Worm (Caenorhabditis elegans) whole organism, mixed stage, embryonic: ENCODE data around the gene F32H5.4.

ENCODE experiments used
- M03D4.4 ChIP-seq: sonication (generic microtip); optimal IDR thresholded peaks from 2 replicates; lab custom pipeline; 2017; ENCODE audit warnings: mild to moderate bottlenecking, missing genetic modification characterization, missing compliant biosample characterization
- bed-3 ChIP-seq: fragments of 200-800 bp; sonication (Bioruptor generic); optimal IDR thresholded peaks from 3 replicates; lab custom pipeline; 2018; ENCODE audit warnings: mild to moderate bottlenecking, missing genetic modification characterization, moderate library complexity, missing compliant biosample characterization
- blmp-1 ChIP-seq: fragments of 150-350 bp; optimal IDR thresholded peaks from 2 replicates; lab custom pipeline; 2014; ENCODE audit warnings: missing biosample characterization, missing genetic modification characterization
- ceh-43 ChIP-seq: fragments of 200-800 bp; sonication (Bioruptor generic); optimal IDR thresholded peaks from 2 replicates; lab custom pipeline; 2018; ENCODE audit warnings: mild to moderate bottlenecking, missing genetic modification characterization, moderate library complexity, missing compliant biosample characterization
- ces-1 ChIP-seq: fragments of 150-350 bp; optimal IDR thresholded peaks from 2 replicates; lab custom pipeline; 2014; ENCODE audit warnings: missing biosample characterization, missing genetic modification reagents, missing genetic modification characterization
- cnd-1 ChIP-seq: fragments of 200-800 bp; sonication (Bioruptor generic); optimal IDR thresholded peaks from 2 replicates; lab custom pipeline; 2018; ENCODE audit warnings: mild to moderate bottlenecking, missing genetic modification characterization, missing compliant biosample characterization
- elt-1 ChIP-seq: sonication (generic microtip); optimal IDR thresholded peaks from 2 replicates; lab custom pipeline; 2017; ENCODE audit warnings: missing genetic modification characterization, mild to moderate bottlenecking, missing compliant biosample characterization, antibody characterized with exemption, moderate library complexity, borderline replicate concordance; ENCODE audit not compliant: insufficient read depth
- elt-3 ChIP-seq: fragments of 150-350 bp; optimal IDR thresholded peaks from 2 replicates; lab custom pipeline; 2014; ENCODE audit warnings: missing biosample characterization, missing genetic modification characterization
- flh-1 ChIP-seq: fragments of 200-800 bp; sonication (Bioruptor generic); optimal IDR thresholded peaks from 2 replicates; lab custom pipeline; 2018; ENCODE audit warnings: mild to moderate bottlenecking, missing genetic modification characterization, moderate library complexity, missing compliant biosample characterization
- ham-2 ChIP-seq: fragments of 200-800 bp; sonication (Bioruptor generic); optimal IDR thresholded peaks from 2 replicates; lab custom pipeline; 2018; ENCODE audit warnings: mild to moderate bottlenecking, missing genetic modification characterization, missing compliant biosample characterization
- hlh-1 ChIP-seq: fragments of 150-350 bp; optimal IDR thresholded peaks from 2 replicates; lab custom pipeline; 2014; ENCODE audit warnings: missing biosample characterization, missing genetic modification reagents, missing genetic modification characterization
- lin-13 ChIP-seq: fragments of 150-350 bp; optimal IDR thresholded peaks from 2 replicates; lab custom pipeline; 2014; ENCODE audit warnings: missing biosample characterization, missing genetic modification characterization
- lin-32 ChIP-seq: fragments of 200-800 bp; sonication (Bioruptor generic); optimal IDR thresholded peaks from 2 replicates; lab custom pipeline; 2018; ENCODE audit warnings: mild to moderate bottlenecking, missing genetic modification characterization, missing compliant biosample characterization
- lsy-2 ChIP-seq: fragments of 150-350 bp; optimal IDR thresholded peaks from 2 replicates; lab custom pipeline; 2014; ENCODE audit warnings: missing biosample characterization, missing genetic modification characterization
- mab-5 ChIP-seq: fragments of 150-350 bp; optimal IDR thresholded peaks from 2 replicates; lab custom pipeline; 2014; ENCODE audit warnings: missing biosample characterization, missing genetic modification characterization
- mls-2 ChIP-seq: sonication (generic microtip); optimal IDR thresholded peaks from 2 replicates; lab custom pipeline; 2016; ENCODE audit warnings: mild to moderate bottlenecking, missing genetic modification characterization, moderate library complexity, missing compliant biosample characterization
- nhr-12 ChIP-seq: fragments of 150-350 bp; optimal IDR thresholded peaks from 2 replicates; lab custom pipeline; 2014; ENCODE audit warnings: missing biosample characterization, missing genetic modification characterization
- nhr-2 ChIP-seq: fragments of 150-350 bp; optimal IDR thresholded peaks from 2 replicates; lab custom pipeline; 2014; ENCODE audit warnings: missing biosample characterization, missing genetic modification characterization
- nhr-237 ChIP-seq: fragments of 150-350 bp; optimal IDR thresholded peaks from 2 replicates; lab custom pipeline; 2014; ENCODE audit warnings: missing biosample characterization, missing genetic modification characterization
- nhr-76 ChIP-seq: sonication (generic microtip); optimal IDR thresholded peaks from 2 replicates; lab custom pipeline; 2017; ENCODE audit warnings: missing biosample characterization, missing genetic modification characterization
- pha-4 ChIP-seq: fragments of 150-350 bp; optimal IDR thresholded peaks from 2 replicates; lab custom pipeline; 2018; ENCODE audit warnings: missing biosample characterization, missing genetic modification reagents, missing genetic modification characterization
- sem-2 ChIP-seq: fragments of 200-800 bp; sonication (Bioruptor generic); optimal IDR thresholded peaks from 2 replicates; lab custom pipeline; 2018; ENCODE audit warnings: mild to moderate bottlenecking, missing genetic modification characterization, missing compliant biosample characterization
- snpc-4 ChIP-seq: fragments of 150-350 bp; optimal IDR thresholded peaks from 2 replicates; lab custom pipeline; 2014; ENCODE audit warnings: missing biosample characterization, missing genetic modification characterization
- sptf-1 ChIP-seq: sonication (generic microtip); optimal IDR thresholded peaks from 2 replicates; lab custom pipeline; 2017; ENCODE audit warnings: mild to moderate bottlenecking, missing genetic modification characterization, moderate library complexity, missing compliant biosample characterization
- tbx-8 ChIP-seq: fragments of 200-800 bp; sonication (Bioruptor generic); optimal IDR thresholded peaks from 2 replicates; lab custom pipeline; 2018; ENCODE audit warnings: mild to moderate bottlenecking, missing genetic modification characterization, moderate library complexity, missing compliant biosample characterization
- unc-120 ChIP-seq: sonication (generic microtip); optimal IDR thresholded peaks from 2 replicates; lab custom pipeline; 2017; ENCODE audit warnings: missing genetic modification characterization, missing compliant biosample characterization; ENCODE audit not compliant: poor library complexity, severe bottlenecking
- unc-39 ChIP-seq: fragments of 150-350 bp; optimal IDR thresholded peaks from 2 replicates; lab custom pipeline; 2014; ENCODE audit warnings: missing biosample characterization, missing genetic modification characterization
- unc-62 ChIP-seq: fragments of 150-350 bp; optimal IDR thresholded peaks from 2 replicates; lab custom pipeline; 2014; ENCODE audit warnings: missing biosample characterization, missing genetic modification reagents, missing genetic modification characterization
- zip-8 ChIP-seq: fragments of 150-350 bp; optimal IDR thresholded peaks from 2 replicates; lab custom pipeline; 2014; ENCODE audit warnings: missing biosample characterization, missing genetic modification characterization
- ztf-11 ChIP-seq: fragments of 150-350 bp; optimal IDR thresholded peaks from 2 replicates; lab custom pipeline; 2014; ENCODE audit warnings: missing biosample characterization, missing genetic modification characterization

The F32H5.4 gene

DNA sequence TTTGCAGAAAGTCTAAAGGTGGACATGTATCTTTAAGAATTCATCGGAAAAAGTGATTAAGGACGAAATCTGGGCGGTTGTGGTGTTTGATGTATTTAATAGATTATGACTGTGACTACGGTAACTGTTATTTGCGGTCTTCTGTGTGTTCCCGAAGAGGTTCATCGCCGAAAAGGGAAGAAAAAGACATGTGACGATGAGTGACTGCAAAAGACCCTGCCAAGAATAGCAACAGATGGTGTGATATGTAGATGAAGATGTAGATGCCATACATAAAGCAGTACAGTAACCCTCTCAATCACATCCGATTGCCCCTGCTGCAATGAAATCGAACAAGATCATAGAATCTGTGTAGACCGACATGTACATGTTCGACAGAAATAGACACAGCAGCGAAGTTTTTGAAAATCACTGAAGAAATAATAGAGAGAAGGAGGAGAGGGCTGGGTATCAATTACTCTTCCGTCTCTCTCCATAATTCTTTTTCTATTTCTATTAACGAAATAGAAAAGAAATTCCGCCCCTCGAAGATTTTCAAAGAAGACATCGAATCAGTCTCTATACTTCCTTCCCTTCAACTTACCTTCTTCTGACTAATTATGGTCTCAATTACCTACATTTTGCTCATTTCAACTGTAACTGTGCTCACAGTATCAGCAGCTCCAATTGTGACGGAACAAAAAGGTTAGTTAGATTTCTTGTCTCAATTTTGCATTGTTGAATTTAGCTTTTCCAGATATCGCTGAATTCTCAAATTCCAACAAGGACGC lies 1.3 kb upstream of the F32H5.4 start, which contains the start of gene F32H5.3:
F32H5.3 (plus strand) TSS at position 513 of the 770 bp plus-strand sequence.
- no peak for TF ChIP-seq lsy-2 (tag; lab: Kevin White, UChicago)
- TF ChIP-seq zip-8 (tag; lab: Kevin White, UChicago), result no peak
- no peak for TF ChIP-seq sptf-1
- no peak for TF ChIP-seq ceh-43 (GFP tag; lab: Kevin White, UChicago)
- no peak for TF ChIP-seq cnd-1 (tag; lab: Kevin White, UChicago)
- no peak for TF ChIP-seq mls-2
- TF ChIP-seq, all 35 proteins: peak for 0

DNA sequence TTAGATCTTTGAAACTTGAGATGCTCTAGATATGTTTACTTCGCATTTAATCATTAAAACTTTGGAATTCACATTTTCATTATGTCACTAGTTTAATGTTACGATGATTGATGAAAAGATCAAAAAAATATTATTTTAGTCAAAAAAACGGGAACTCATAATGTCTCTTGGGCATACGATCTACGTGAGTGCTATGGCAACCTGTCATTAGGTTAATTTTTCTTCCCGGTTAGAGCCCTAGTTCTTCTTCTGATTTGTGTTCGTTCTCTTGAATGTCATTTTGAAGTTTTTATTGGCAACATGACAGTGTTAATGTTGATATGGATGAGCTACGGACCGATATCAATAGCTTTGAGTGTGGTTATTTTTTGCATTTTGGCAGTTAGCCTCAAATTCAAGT lies 3.1 kb downstream of the F32H5.4 start, which contains the start of gene srg-46:
srg-46 (plus strand) TSS at position 301 of the 400 bp plus-strand sequence.
- TF ChIP-seq snpc-4 (no peak), sptf-1 (no peak), flh-1 (GFP tag; lab: Kevin White, UChicago) (no peak), nhr-76 (tag; lab: Kevin White, UChicago) (no peak), unc-39 (tag; lab: Kevin White, UChicago) (no peak), tbx-8 (GFP tag; lab: Kevin White, UChicago) (no peak), lsy-2 (tag; lab: Kevin White, UChicago) (no peak), M03D4.4 (tag; lab: Kevin White, UChicago) (no peak), hlh-1 (no peak), unc-62 (GFP tag; lab: Kevin White, UChicago) (no peak), nhr-12 (tag; lab: Kevin White, UChicago) (no peak), cnd-1 (tag; lab: Kevin White, UChicago) (no peak), mab-5 (tag; lab: Kevin White, UChicago) (no peak), elt-1 (no peak), unc-120 (tag; lab: Kevin White, UChicago) (no peak), lin-32 (GFP tag; lab: Kevin White, UChicago) (no peak), ces-1 (no peak)

- TF ChIP-seq elt-1 (no peak), zip-8 (tag; lab: Kevin White, UChicago) (no peak), nhr-12 (tag; lab: Kevin White, UChicago) (no peak), elt-3 (tag; lab: Kevin White, UChicago) (no peak), nhr-76 (tag; lab: Kevin White, UChicago) (no peak), sem-2 (GFP tag; lab: Kevin White, UChicago) (no peak), bed-3 (GFP tag; lab: Kevin White, UChicago) (no peak), hlh-1 (no peak), ham-2 (GFP tag; lab: Kevin White, UChicago) (no peak)
These were observed 3.9 kb downstream of the F32H5.4 start for ce11 chrV:13364227-13364626.

DNA sequence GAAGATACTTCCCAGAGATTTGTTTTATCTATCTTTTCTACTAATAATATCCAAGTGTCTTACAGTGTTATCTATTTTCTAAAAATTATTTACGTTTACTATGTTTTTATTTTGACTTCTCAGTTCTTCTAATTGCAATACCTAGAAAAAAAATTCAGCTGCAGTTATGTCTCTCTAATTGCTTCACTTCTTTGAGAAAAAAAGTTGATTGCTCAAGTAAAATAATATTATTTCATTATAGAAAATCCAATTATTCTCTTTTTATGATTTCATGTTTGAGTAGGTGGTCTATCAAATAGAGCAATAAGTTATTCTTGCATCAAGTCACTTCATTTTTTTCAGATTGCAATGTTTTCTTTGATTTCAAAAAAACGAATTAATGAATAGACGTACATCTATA lies 6.1 kb downstream of the F32H5.4 start:
- TF ChIP-seq zip-8 (tag; lab: Kevin White, UChicago) (no peak), hlh-1 (no peak), flh-1 (GFP tag; lab: Kevin White, UChicago) (no peak), sem-2 (GFP tag; lab: Kevin White, UChicago) (no peak), snpc-4 (no peak), ztf-11 (tag; lab: Kevin White, UChicago) (no peak), ces-1 (no peak), pha-4 (tag; lab: Kevin White, UChicago) (no peak), cnd-1 (tag; lab: Kevin White, UChicago) (no peak), tbx-8 (GFP tag; lab: Kevin White, UChicago) (no peak), mls-2 (no peak), nhr-2 (tag; lab: Kevin White, UChicago) (no peak), nhr-237 (tag; lab: Kevin White, UChicago) (no peak), lsy-2 (tag; lab: Kevin White, UChicago) (no peak), ceh-43 (GFP tag; lab: Kevin White, UChicago) (no peak), blmp-1 (tag; lab: Kevin White, UChicago) (no peak), unc-120 (tag; lab: Kevin White, UChicago) (no peak), unc-39 (tag; lab: Kevin White, UChicago) (no peak), nhr-76 (tag; lab: Kevin White, UChicago) (no peak), unc-62 (GFP tag; lab: Kevin White, UChicago) (no peak)

ce11 chrV:13367024-13367423 lies 6.7 kb downstream of the F32H5.4 start, which contains the start of gene srx-125:
Gene srx-125 (plus strand): TSS chrV:13367324.
- TF ChIP-seq nhr-2 (tag; lab: Kevin White, UChicago) (no peak), hlh-1 (no peak), nhr-12 (tag; lab: Kevin White, UChicago) (no peak), lsy-2 (tag; lab: Kevin White, UChicago) (no peak), sptf-1 (no peak), mls-2 (no peak), lin-13 (no peak), nhr-76 (tag; lab: Kevin White, UChicago) (no peak), unc-39 (tag; lab: Kevin White, UChicago) (no peak), tbx-8 (GFP tag; lab: Kevin White, UChicago) (no peak), sem-2 (GFP tag; lab: Kevin White, UChicago) (no peak), ceh-43 (GFP tag; lab: Kevin White, UChicago) (no peak)
